Worm (Caenorhabditis elegans) whole organism, L2 larva: ENCODE measurements around the gene rrf-3.

Source experiments
- C34F6.9 ChIP-seq: fragments of 150-350 bp; optimal IDR thresholded peaks from 2 replicates; lab custom pipeline; 2014; ENCODE audit warnings: missing biosample characterization, missing genetic modification characterization
- F13H6.1 ChIP-seq: sonication (generic microtip); optimal IDR thresholded peaks from 2 replicates; lab custom pipeline; 2016; ENCODE audit warnings: missing genetic modification characterization, missing compliant biosample characterization
- Y55F3AM.14 ChIP-seq: fragments of 200-800 bp; sonication (Bioruptor generic); optimal IDR thresholded peaks from 2 replicates; lab custom pipeline; 2018; ENCODE audit warnings: mild to moderate bottlenecking, missing genetic modification characterization, missing compliant biosample characterization
- ZK546.5 ChIP-seq: sonication (generic microtip); optimal IDR thresholded peaks from 2 replicates; lab custom pipeline; 2017; ENCODE audit warnings: missing biosample characterization, missing genetic modification characterization
- aly-2 ChIP-seq: fragments of 150-350 bp; optimal IDR thresholded peaks from 2 replicates; lab custom pipeline; 2014; ENCODE audit warnings: missing biosample characterization, missing genetic modification characterization
- ama-1 ChIP-seq: fragments of 150-350 bp; optimal IDR thresholded peaks from 2 replicates; lab custom pipeline; 2018; ENCODE audit warnings: inconsistent platforms
- ceh-16 ChIP-seq: fragments of 150-350 bp; optimal IDR thresholded peaks from 2 replicates; lab custom pipeline; 2014; ENCODE audit warnings: missing biosample characterization, missing genetic modification characterization
- ceh-82 ChIP-seq: fragments of 150-350 bp; optimal IDR thresholded peaks from 2 replicates; lab custom pipeline; 2014; ENCODE audit warnings: missing biosample characterization, missing genetic modification characterization
- crh-2 ChIP-seq: sonication (generic microtip); optimal IDR thresholded peaks from 2 replicates; lab custom pipeline; 2017; ENCODE audit warnings: missing biosample characterization, missing genetic modification characterization
- dmd-4 ChIP-seq: sonication (generic microtip); optimal IDR thresholded peaks from 2 replicates; lab custom pipeline; 2017; ENCODE audit warnings: missing biosample characterization, missing genetic modification characterization
- egl-27 ChIP-seq: sonication (generic microtip); optimal IDR thresholded peaks from 3 replicates; lab custom pipeline; 2017; ENCODE audit warnings: missing biosample characterization, missing genetic modification reagents, missing genetic modification characterization
- elt-1 ChIP-seq: fragments of 150-350 bp; optimal IDR thresholded peaks from 2 replicates; lab custom pipeline; 2014; ENCODE audit warnings: missing biosample characterization, missing genetic modification characterization
- elt-3 ChIP-seq: sonication (generic microtip); optimal IDR thresholded peaks from 2 replicates; lab custom pipeline; 2017; ENCODE audit warnings: missing biosample characterization, missing genetic modification characterization
- gmeb-1 ChIP-seq: fragments of 150-350 bp; optimal IDR thresholded peaks from 2 replicates; lab custom pipeline; 2014; ENCODE audit warnings: missing biosample characterization, missing genetic modification characterization
- lin-11 ChIP-seq: fragments of 150-350 bp; sonication (generic microtip); optimal IDR thresholded peaks from 2 replicates; lab custom pipeline; 2014; ENCODE audit warnings: missing biosample characterization, missing genetic modification characterization, inconsistent platforms, mixed read lengths
- lin-39 ChIP-seq: fragments of 150-350 bp; optimal IDR thresholded peaks from 2 replicates; lab custom pipeline; 2014; ENCODE audit warnings: missing biosample characterization, missing genetic modification reagents, missing genetic modification characterization
- lsy-2 ChIP-seq, 2 experiments: fragments of 150-350 bp in 1 of 2; sonication (generic microtip) in 1 of 2; optimal IDR thresholded peaks; 2 replicates each; lab custom pipeline; 2014 to 2017; ENCODE audit warnings: missing biosample characterization in 2 of 2, missing genetic modification characterization in 2 of 2
- mab-5 ChIP-seq: fragments of 150-350 bp; optimal IDR thresholded peaks from 2 replicates; lab custom pipeline; 2014; ENCODE audit warnings: missing biosample characterization, missing genetic modification characterization
- mbf-1 ChIP-seq: sonication (generic microtip); optimal IDR thresholded peaks from 2 replicates; lab custom pipeline; 2017; ENCODE audit warnings: missing biosample characterization, missing genetic modification characterization
- mdl-1 ChIP-seq, 2 experiments: fragments of 150-350 bp in 1 of 2; sonication (generic microtip) in 1 of 2; optimal IDR thresholded peaks; 2 replicates each; lab custom pipeline; 2017; ENCODE audit warnings: missing biosample characterization in 2 of 2, missing genetic modification characterization in 2 of 2
- nhr-10 ChIP-seq: sonication (generic microtip); optimal IDR thresholded peaks from 2 replicates; lab custom pipeline; 2017; ENCODE audit warnings: missing biosample characterization, missing genetic modification characterization
- nhr-11 ChIP-seq: fragments of 150-350 bp; optimal IDR thresholded peaks from 2 replicates; lab custom pipeline; 2014; ENCODE audit warnings: missing biosample characterization, missing genetic modification characterization
- nhr-12 ChIP-seq: fragments of 150-350 bp; optimal IDR thresholded peaks from 2 replicates; lab custom pipeline; 2014; ENCODE audit warnings: missing biosample characterization, missing genetic modification characterization
- nhr-129 ChIP-seq: fragments of 150-350 bp; optimal IDR thresholded peaks from 2 replicates; lab custom pipeline; 2014; ENCODE audit warnings: missing biosample characterization, missing genetic modification characterization
- nhr-21 ChIP-seq: fragments of 150-350 bp; optimal IDR thresholded peaks from 2 replicates; lab custom pipeline; 2014; ENCODE audit warnings: missing biosample characterization, missing genetic modification characterization
- nhr-23 ChIP-seq: fragments of 150-350 bp; optimal IDR thresholded peaks from 2 replicates; lab custom pipeline; 2014; ENCODE audit warnings: missing biosample characterization, missing genetic modification reagents, missing genetic modification characterization
- nhr-25 ChIP-seq: fragments of 150-350 bp; sonication (generic microtip); optimal IDR thresholded peaks from 3 replicates; lab custom pipeline; 2014; ENCODE audit warnings: missing biosample characterization, missing genetic modification characterization
- nhr-6 ChIP-seq: fragments of 150-350 bp; optimal IDR thresholded peaks from 2 replicates; lab custom pipeline; 2014; ENCODE audit warnings: missing biosample characterization, missing genetic modification characterization
- skn-1 ChIP-seq: sonication (generic microtip); optimal IDR thresholded peaks from 2 replicates; lab custom pipeline; 2017; ENCODE audit warnings: missing biosample characterization, missing genetic modification characterization
- sma-3 ChIP-seq: sonication (generic microtip); optimal IDR thresholded peaks from 2 replicates; lab custom pipeline; 2016; ENCODE audit warnings: missing genetic modification reagents, missing genetic modification characterization, missing compliant biosample characterization
- sma-9 ChIP-seq, 2 experiments: fragments of 150-350 bp in 1 of 2; sonication (generic microtip) in 1 of 2; optimal IDR thresholded peaks; 2 replicates each; lab custom pipeline; 2014 to 2016; ENCODE audit warnings: missing genetic modification characterization in 2 of 2, mild to moderate bottlenecking in 1 of 2, missing biosample characterization in 1 of 2, missing compliant biosample characterization in 1 of 2, missing genetic modification reagents in 1 of 2, moderate library complexity in 1 of 2
- snpc-4 ChIP-seq: fragments of 150-350 bp; optimal IDR thresholded peaks from 2 replicates; lab custom pipeline; 2014; ENCODE audit warnings: missing biosample characterization, missing genetic modification characterization
- unc-39 ChIP-seq: fragments of 150-350 bp; optimal IDR thresholded peaks from 2 replicates; lab custom pipeline; 2014; ENCODE audit warnings: missing biosample characterization, missing genetic modification characterization
- unc-55 ChIP-seq: fragments of 150-350 bp; sonication (generic microtip); optimal IDR thresholded peaks from 3 replicates; lab custom pipeline; 2014; ENCODE audit warnings: missing biosample characterization, missing genetic modification reagents, missing genetic modification characterization
- unc-62 ChIP-seq: fragments of 150-350 bp; optimal IDR thresholded peaks from 2 replicates; lab custom pipeline; 2014; ENCODE audit warnings: missing biosample characterization, missing genetic modification reagents, missing genetic modification characterization
- ztf-1 ChIP-seq: fragments of 200-800 bp; sonication (Bioruptor generic); conservative IDR thresholded peaks from 2 replicates; pipeline ENCODE4 v1.3.6; 2022; ENCODE audit warnings: missing genetic modification characterization, missing compliant biosample characterization
- ztf-4 ChIP-seq: fragments of 150-350 bp; optimal IDR thresholded peaks from 2 replicates; lab custom pipeline; 2014; ENCODE audit warnings: missing biosample characterization, missing genetic modification characterization

Gene rrf-3

ce11 chrII:8157991-8158390 is 4.3 kb upstream of the rrf-3 start, which contains the start of gene pch-2 (continued):
- TF ChIP-seq elt-1 (tag; lab: Kevin White, UChicago) (no peak), dmd-4 (no peak), unc-55 (GFP tag; lab: Kevin White, UChicago) (no peak), ceh-16 (tag; lab: Kevin White, UChicago) (no peak)
- TF ChIP-seq, all 48 proteins: peak for 9

DNA sequence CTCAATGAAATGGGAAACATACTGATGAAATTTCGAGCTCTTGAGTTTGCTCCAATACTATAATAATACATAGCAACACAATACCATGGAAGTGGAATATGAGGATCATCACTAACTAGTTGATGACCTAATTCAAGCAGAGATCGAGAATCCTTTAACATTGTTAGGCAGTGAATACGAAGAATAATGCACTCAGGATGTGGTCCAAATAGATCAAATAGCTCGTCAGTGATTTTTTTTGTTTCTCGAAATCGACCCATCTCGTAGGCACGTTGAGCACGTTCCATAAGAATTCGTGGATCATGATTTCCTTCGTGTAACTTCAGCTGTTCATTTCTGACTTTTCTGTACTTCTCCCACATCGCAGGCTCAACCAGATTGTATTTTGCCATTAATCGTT is 1.3 kb upstream of the rrf-3 start:
- TF ChIP-seq ceh-16 (tag; lab: Kevin White, UChicago), result no peak
- no peak for TF ChIP-seq crh-2 (tag; lab: Kevin White, UChicago)
- TF ChIP-seq unc-39 (tag; lab: Kevin White, UChicago), result no peak
- TF ChIP-seq sma-3 (GFP tag; lab: Kevin White, UChicago), result no peak
- no peak for TF ChIP-seq ztf-4
- TF ChIP-seq Y55F3AM.14, result no peak
- no peak for TF ChIP-seq ZK546.5 (tag; lab: Kevin White, UChicago)
- TF ChIP-seq elt-1 (tag; lab: Kevin White, UChicago), result no peak
- no peak for TF ChIP-seq ama-1 (lab: Kevin White, UChicago)
- TF ChIP-seq dmd-4, result no peak

DNA sequence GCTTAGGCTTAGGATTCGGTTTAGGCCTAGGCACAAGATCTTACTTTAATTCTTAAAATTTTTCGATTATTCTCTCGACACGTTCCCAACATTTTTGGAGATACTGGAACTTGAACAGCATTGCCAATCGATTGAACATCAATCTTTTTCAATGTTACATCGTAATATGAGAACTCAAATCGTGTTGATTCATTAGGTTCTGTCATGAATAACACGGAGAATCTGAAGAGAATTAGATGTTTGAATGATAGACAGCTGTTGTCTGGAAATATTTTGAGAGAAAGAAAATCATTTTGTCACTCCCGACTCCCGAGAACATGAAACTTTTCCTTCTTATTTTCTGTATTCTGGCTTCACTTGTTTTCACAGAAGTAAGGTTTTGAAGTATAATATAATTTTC is 7.0 kb downstream of the rrf-3 start, which contains the start of gene T05C12.15:
TSS of gene T05C12.15 (plus strand) at position 301 of the 400 bp plus-strand sequence.
- TF ChIP-seq egl-27 (tag; lab: Kevin White, UChicago), result no peak
- no peak for TF ChIP-seq mbf-1 (tag; lab: Kevin White, UChicago)
- TF ChIP-seq elt-3 (tag; lab: Kevin White, UChicago), result no peak
- TF ChIP-seq mdl-1 (tag; optimal IDR thresholded peaks at IDR 0.05; lab: Kevin White, UChicago), result no peak
- no peak for TF ChIP-seq lin-11 (tag; lab: Kevin White, UChicago)
- no peak for TF ChIP-seq nhr-12 (tag; lab: Kevin White, UChicago)
- no peak for TF ChIP-seq lin-39 (tag; lab: Kevin White, UChicago)
- TF ChIP-seq nhr-10, result no peak
- TF ChIP-seq skn-1 (tag; lab: Kevin White, UChicago), result no peak
- TF ChIP-seq snpc-4 (tag; lab: Kevin White, UChicago), result no peak
- TF ChIP-seq nhr-25, result no peak
- TF ChIP-seq sma-3 (GFP tag; lab: Kevin White, UChicago), result no peak
- TF ChIP-seq unc-55 (GFP tag; lab: Kevin White, UChicago), result no peak

- TF ChIP-seq unc-55 (GFP tag; lab: Kevin White, UChicago) (no peak), ztf-1 (GFP tag; lab: Robert Waterston, UW) (no peak), mab-5 (tag; lab: Kevin White, UChicago) (no peak), egl-27 (tag; lab: Kevin White, UChicago) (no peak), C34F6.9 (tag; lab: Kevin White, UChicago) (no peak), mdl-1 (tag; optimal IDR thresholded peaks at IDR 0.05; lab: Kevin White, UChicago) (no peak), elt-3 (tag; lab: Kevin White, UChicago) (no peak), nhr-129 (tag; lab: Kevin White, UChicago) (no peak), nhr-23 (no peak), dmd-4 (no peak), nhr-6 (no peak), elt-1 (tag; lab: Kevin White, UChicago) (no peak)
These were observed 8.1 kb downstream of the rrf-3 start, which contains the start of gene T05C12.11 for ce11 chrII:8170374-8170773. TSS of gene T05C12.11 (minus strand) at chrII:8170474.

ce11 chrII:8173449-8173848 is 11.2 kb downstream of the rrf-3 start, which contains the start of the genes decr-1.3 and T05C12.1:
TSS of gene decr-1.3 (minus strand) at chrII:8173549.
TSS of gene T05C12.1 (plus strand) at chrII:8173680.
- TF ChIP-seq elt-3 (tag; lab: Kevin White, UChicago), result no peak
- no peak for TF ChIP-seq ceh-82
- TF ChIP-seq unc-62 (GFP tag; lab: Kevin White, UChicago), result no peak
- no peak for TF ChIP-seq C34F6.9 (tag; lab: Kevin White, UChicago)
- no peak for TF ChIP-seq unc-55 (GFP tag; lab: Kevin White, UChicago)
- no peak for TF ChIP-seq F13H6.1 (tag; lab: Kevin White, UChicago)
- TF ChIP-seq sma-9 (GFP tag; optimal IDR thresholded peaks at IDR 0.05; lab: Kevin White, UChicago), result no peak
- no peak for TF ChIP-seq sma-9 (tag; optimal IDR thresholded peaks at IDR 0.05; lab: Kevin White, UChicago)
- no peak for TF ChIP-seq lin-11 (tag; lab: Kevin White, UChicago)
- no peak for TF ChIP-seq aly-2
- TF ChIP-seq crh-2 (tag; lab: Kevin White, UChicago), result no peak
- no peak for TF ChIP-seq gmeb-1 (tag; lab: Kevin White, UChicago)
- TF ChIP-seq lin-39 (tag; lab: Kevin White, UChicago), result no peak
- TF ChIP-seq nhr-21, result no peak
- TF ChIP-seq nhr-12 (tag; lab: Kevin White, UChicago), result no peak
- TF ChIP-seq snpc-4 (tag; lab: Kevin White, UChicago), result no peak
- no peak for TF ChIP-seq lsy-2 (tag; optimal IDR thresholded peaks at IDR 0.05; lab: Kevin White, UChicago)
- TF ChIP-seq ceh-16 (tag; lab: Kevin White, UChicago), result no peak
- TF ChIP-seq nhr-10, result no peak
- TF ChIP-seq nhr-11, result no peak
- TF ChIP-seq unc-39 (tag; lab: Kevin White, UChicago), result no peak
